Fruit fly (Drosophila melanogaster) whole organism, embryonic: ENCODE measurements around the gene CG5618.

Experiments used
- Aef1 ChIP-seq: fragments of 200-800 bp; sonication (Bioruptor generic); IDR thresholded peaks from 3 replicates; pipeline ENCODE4 v1.3.6; 2022; ENCODE audit warnings: missing biosample characterization, missing genetic modification characterization
- BtbVII ChIP-seq: fragments of 200-800 bp; sonication (Bioruptor generic); optimal IDR thresholded peaks from 3 replicates; lab custom pipeline; 2017; ENCODE audit warnings: missing biosample characterization, mild to moderate bottlenecking, missing genetic modification characterization
- CG10431 ChIP-seq: fragments of 200-800 bp; sonication (Bioruptor generic); optimal IDR thresholded peaks from 3 replicates; lab custom pipeline; 2018; ENCODE audit warnings: missing biosample characterization, mild to moderate bottlenecking, missing genetic modification characterization
- CG11085 ChIP-seq: fragments of 200-800 bp; sonication (Bioruptor generic); IDR thresholded peaks from 2 replicates; pipeline ENCODE4 v1.3.6; 2022; ENCODE audit warnings: missing biosample characterization, missing genetic modification characterization
- CG12299 ChIP-seq: fragments of 200-800 bp; sonication (Bioruptor generic); optimal IDR thresholded peaks from 2 replicates; lab custom pipeline; 2018; ENCODE audit warnings: missing biosample characterization, mild to moderate bottlenecking, missing genetic modification characterization
- CG13894 ChIP-seq: fragments of 200-800 bp; sonication (Bioruptor generic); optimal IDR thresholded peaks from 3 replicates; lab custom pipeline; 2018; ENCODE audit warnings: missing biosample characterization, mild to moderate bottlenecking, missing genetic modification characterization, moderate library complexity
- CG15514 ChIP-seq: fragments of 200-800 bp; sonication (Bioruptor generic); optimal IDR thresholded peaks from 3 replicates; lab custom pipeline; 2017; ENCODE audit warnings: missing biosample characterization, missing genetic modification characterization, mild to moderate bottlenecking, moderate library complexity, missing genetic modification reagents
- CG2116 ChIP-seq: fragments of 200-800 bp; sonication (Bioruptor generic); optimal IDR thresholded peaks from 3 replicates; lab custom pipeline; 2018; ENCODE audit warnings: missing biosample characterization, mild to moderate bottlenecking, missing genetic modification characterization
- CG30403 ChIP-seq: fragments of 200-800 bp; sonication (Bioruptor generic); optimal IDR thresholded peaks from 3 replicates; lab custom pipeline; 2016; ENCODE audit warnings: missing biosample characterization, missing genetic modification characterization
- CG32532 ChIP-seq: fragments of 200-800 bp; sonication (Bioruptor generic); IDR thresholded peaks from 2 replicates; pipeline ENCODE4 v1.3.6; 2022; ENCODE audit warnings: missing biosample characterization, missing genetic modification characterization
- CG4707 ChIP-seq: fragments of 200-800 bp; sonication (Bioruptor generic); optimal IDR thresholded peaks from 2 replicates; lab custom pipeline; 2018; ENCODE audit warnings: missing biosample characterization, mild to moderate bottlenecking, missing genetic modification characterization, moderate library complexity
- CG6175 ChIP-seq: fragments of 200-800 bp; sonication (Bioruptor generic); IDR thresholded peaks from 3 replicates; pipeline ENCODE4 v1.3.6; 2022; ENCODE audit warnings: missing biosample characterization, missing genetic modification characterization
- CG6813 ChIP-seq: fragments of 200-800 bp; sonication (Bioruptor generic); optimal IDR thresholded peaks from 2 replicates; lab custom pipeline; 2017; ENCODE audit warnings: missing biosample characterization, missing genetic modification characterization, mild to moderate bottlenecking, moderate library complexity, missing genetic modification reagents
- CG8924 ChIP-seq: fragments of 200-800 bp; optimal IDR thresholded peaks from 3 replicates; lab custom pipeline; 2019; ENCODE audit warnings: missing biosample characterization, mild to moderate bottlenecking, missing genetic modification characterization, moderate library complexity
- CkIIα-i1 ChIP-seq: fragments of 200-800 bp; sonication (Bioruptor generic); IDR thresholded peaks from 2 replicates; pipeline ENCODE4 v1.3.6; 2022; ENCODE audit warnings: missing biosample characterization, missing genetic modification characterization
- CrebB ChIP-seq: fragments of 200-800 bp; sonication (Bioruptor generic); optimal IDR thresholded peaks from 3 replicates; lab custom pipeline; 2018; ENCODE audit warnings: missing biosample characterization, mild to moderate bottlenecking, missing genetic modification characterization
- HLHmδ ChIP-seq: fragments of 200-800 bp; sonication (Bioruptor generic); optimal IDR thresholded peaks from 2 replicates; lab custom pipeline; 2018; ENCODE audit warnings: missing biosample characterization, mild to moderate bottlenecking, missing genetic modification characterization, moderate library complexity
- Hand ChIP-seq: fragments of 200-800 bp; sonication (Bioruptor generic); optimal IDR thresholded peaks from 2 replicates; lab custom pipeline; 2017; ENCODE audit warnings: mild to moderate bottlenecking, missing biosample characterization, missing genetic modification reagents, missing genetic modification characterization
- HmgZ ChIP-seq: fragments of 200-800 bp; sonication (Bioruptor generic); optimal IDR thresholded peaks from 2 replicates; lab custom pipeline; 2018; ENCODE audit warnings: missing biosample characterization, mild to moderate bottlenecking, missing genetic modification characterization
- Hr51 ChIP-seq, 2 experiments: fragments of 200-800 bp; sonication (Bioruptor generic); optimal IDR thresholded peaks; 2 replicates in 1 of 2; 3 replicates in 1 of 2; lab custom pipeline; 2016 to 2018; ENCODE audit warnings: missing biosample characterization in 2 of 2, missing genetic modification characterization in 2 of 2, mild to moderate bottlenecking in 1 of 2, moderate library complexity in 1 of 2
- Hsf ChIP-seq: fragments of 200-800 bp; sonication (Bioruptor generic); optimal IDR thresholded peaks from 3 replicates; lab custom pipeline; 2016; ENCODE audit warnings: missing biosample characterization, missing genetic modification characterization
- MESR4 ChIP-seq: fragments of 200-800 bp; sonication (Bioruptor generic); optimal IDR thresholded peaks from 2 replicates; lab custom pipeline; 2018; ENCODE audit warnings: missing biosample characterization, mild to moderate bottlenecking, missing genetic modification characterization, moderate library complexity
- Meics ChIP-seq: fragments of 200-800 bp; sonication (Bioruptor generic); optimal IDR thresholded peaks from 2 replicates; lab custom pipeline; 2017; ENCODE audit warnings: missing biosample characterization, mild to moderate bottlenecking, missing genetic modification characterization
- Poxn ChIP-seq: fragments of 200-800 bp; sonication (Bioruptor generic); IDR thresholded peaks from 2 replicates; pipeline ENCODE4 v1.3.6; 2022; ENCODE audit warnings: missing biosample characterization, missing genetic modification characterization
- Ptx1 ChIP-seq: fragments of 200-800 bp; sonication (Bioruptor generic); IDR thresholded peaks from 2 replicates; pipeline ENCODE4 v1.3.6; 2022; ENCODE audit warnings: missing biosample characterization, missing genetic modification characterization
- Usf ChIP-seq: fragments of 200-800 bp; sonication (Bioruptor generic); optimal IDR thresholded peaks from 2 replicates; lab custom pipeline; 2017; ENCODE audit warnings: missing genotype, missing biosample characterization, missing genetic modification characterization
- bbx ChIP-seq: fragments of 200-800 bp; sonication (Bioruptor generic); IDR thresholded peaks from 2 replicates; pipeline ENCODE4 v1.3.6; 2022; ENCODE audit warnings: missing biosample characterization, missing genetic modification characterization; ENCODE audit not compliant: partially characterized antibody
- br ChIP-seq: fragments of >200 bp; optimal IDR thresholded peaks from 2 replicates; lab custom pipeline; 2017
- bsh ChIP-seq, 2 experiments: fragments of 200-800 bp; sonication (Bioruptor generic); optimal IDR thresholded peaks; 2 replicates each; lab custom pipeline; 2017 to 2018; ENCODE audit warnings: mild to moderate bottlenecking in 2 of 2, missing biosample characterization in 2 of 2, missing genetic modification characterization in 2 of 2, moderate library complexity in 1 of 2
- chm ChIP-seq: fragments of 200-800 bp; sonication (Bioruptor generic); IDR thresholded peaks from 2 replicates; pipeline ENCODE4 v1.3.6; 2022; ENCODE audit warnings: missing biosample characterization, missing genetic modification characterization
- dimm ChIP-seq: fragments of 200-800 bp; sonication (Bioruptor generic); IDR thresholded peaks from 2 replicates; pipeline ENCODE4 v1.3.6; 2022; ENCODE audit warnings: missing biosample characterization, missing genetic modification characterization
- dm ChIP-seq: fragments of 200-800 bp; sonication (Bioruptor generic); optimal IDR thresholded peaks from 3 replicates; lab custom pipeline; 2016; ENCODE audit warnings: missing biosample characterization, missing genetic modification characterization
- dmrt99B ChIP-seq: fragments of 200-800 bp; sonication (Bioruptor generic); optimal IDR thresholded peaks from 2 replicates; lab custom pipeline; 2018; ENCODE audit warnings: missing biosample characterization, mild to moderate bottlenecking, missing genetic modification characterization, moderate library complexity
- ems ChIP-seq: fragments of 200-800 bp; sonication (Bioruptor generic); optimal IDR thresholded peaks from 3 replicates; lab custom pipeline; 2016; ENCODE audit warnings: missing biosample characterization, missing genetic modification characterization
- fd96Cb ChIP-seq: fragments of 200-800 bp; sonication (Bioruptor generic); optimal IDR thresholded peaks from 2 replicates; lab custom pipeline; 2018; ENCODE audit warnings: missing biosample characterization, mild to moderate bottlenecking, missing genetic modification characterization, moderate library complexity
- fu2 ChIP-seq: fragments of 200-800 bp; sonication (Bioruptor generic); optimal IDR thresholded peaks from 2 replicates; lab custom pipeline; 2016; ENCODE audit warnings: missing biosample characterization, missing genetic modification characterization
- gfzf ChIP-seq: fragments of 200-800 bp; sonication (Bioruptor generic); optimal IDR thresholded peaks from 2 replicates; lab custom pipeline; 2016; ENCODE audit warnings: missing biosample characterization, mild to moderate bottlenecking, missing genetic modification characterization, moderate library complexity
- grau ChIP-seq: fragments of 200-800 bp; optimal IDR thresholded peaks from 3 replicates; lab custom pipeline; 2019; ENCODE audit warnings: missing biosample characterization, mild to moderate bottlenecking, missing genetic modification characterization, moderate library complexity
- gt ChIP-seq: fragments of 200-800 bp; sonication (Bioruptor generic); IDR thresholded peaks from 2 replicates; pipeline ENCODE4 v1.3.6; 2022; ENCODE audit warnings: missing biosample characterization, missing genetic modification characterization
- jumu ChIP-seq: fragments of 200-800 bp; sonication (Bioruptor generic); optimal IDR thresholded peaks from 3 replicates; lab custom pipeline; 2016; ENCODE audit warnings: missing biosample characterization, missing genetic modification characterization
- lov ChIP-seq, 2 experiments: fragments of 200-800 bp in 1 of 2; fragments of >200 bp in 1 of 2; sonication (Bioruptor generic) in 1 of 2; IDR thresholded peaks in 1 of 2; optimal IDR thresholded peaks in 1 of 2; 2 replicates in 1 of 2; 3 replicates in 1 of 2; pipeline versions ENCODE4 v1.3.6 to Lab custom; 2017 to 2022; ENCODE audit warnings: missing biosample characterization in 1 of 2, missing genetic modification characterization in 1 of 2
- mld ChIP-seq: fragments of 200-800 bp; sonication (Bioruptor generic); IDR thresholded peaks from 3 replicates; pipeline ENCODE4 v1.3.6; 2022; ENCODE audit warnings: missing biosample characterization, missing genetic modification characterization; ENCODE audit not compliant: partially characterized antibody
- nmo ChIP-seq: fragments of 200-800 bp; sonication (Bioruptor generic); optimal IDR thresholded peaks from 2 replicates; lab custom pipeline; 2018; ENCODE audit warnings: missing biosample characterization, mild to moderate bottlenecking, missing genetic modification characterization, moderate library complexity
- pan ChIP-seq, 4 experiments: fragments of >200 bp in 3 of 4; fragments of 200-800 bp in 1 of 4; sonication (Bioruptor generic) in 1 of 4; optimal IDR thresholded peaks in 3 of 4; IDR thresholded peaks in 1 of 4; 2 replicates each; pipeline versions ENCODE4 v1.3.6 to Lab custom; 2017 to 2022; ENCODE audit warnings: missing biosample characterization in 2 of 4, missing genetic modification characterization in 2 of 4, mixed read lengths in 1 of 4
- seq ChIP-seq: fragments of 200-800 bp; sonication (Bioruptor generic); IDR thresholded peaks from 2 replicates; pipeline ENCODE4 v1.3.6; 2022; ENCODE audit warnings: missing biosample characterization, missing genetic modification characterization
- sug ChIP-seq: fragments of 200-800 bp; optimal IDR thresholded peaks from 2 replicates; lab custom pipeline; 2019; ENCODE audit warnings: missing biosample characterization, mild to moderate bottlenecking, missing genetic modification characterization, moderate library complexity
- wdn ChIP-seq: fragments of 200-800 bp; sonication (Bioruptor generic); IDR thresholded peaks from 2 replicates; pipeline ENCODE4 v1.3.6; 2022; ENCODE audit warnings: missing biosample characterization, missing genetic modification characterization
- zf30C ChIP-seq: fragments of 200-800 bp; sonication (Bioruptor generic); optimal IDR thresholded peaks from 3 replicates; lab custom pipeline; 2018; ENCODE audit warnings: missing biosample characterization, mild to moderate bottlenecking, missing genetic modification characterization

Gene CG5618

dm6 chr3L:20395257-20395909 is 42.1 kb downstream of the CG5618 start (continued):
- TF ChIP-seq CG6175: no peak
- TF ChIP-seq CG32532: peak; percentile 69
- no peak for TF ChIP-seq bsh (GFP tag; optimal IDR thresholded peaks at IDR 0.05; lab: Kevin White, UChicago)
- TF ChIP-seq Meics: peak; percentile 76
- TF ChIP-seq fu2: peak; percentile 19
- no peak for TF ChIP-seq dm
- peak; percentile 33; the same call in 1 of the 3 replicates for TF ChIP-seq Aef1
- 0 out of 2 replicates have a peak, but pooled peaks have one; percentile 7 for TF ChIP-seq wdn
- TF ChIP-seq HLHmδ (GFP tag; lab: Kevin White, UChicago): no peak
- peak; percentile 73 for TF ChIP-seq sug (tag; lab: Kevin White, UChicago)
- TF ChIP-seq HmgZ (tag; lab: Kevin White, UChicago): peak; percentile 72
- TF ChIP-seq CrebB (tag; lab: Kevin White, UChicago): peak; percentile 44
- TF ChIP-seq Hr51 (GFP tag; optimal IDR thresholded peaks at IDR 0.05; lab: Kevin White, UChicago): peak; percentile 28 to 62
- peak; percentile 64 for TF ChIP-seq grau (tag; lab: Kevin White, UChicago)
- TF ChIP-seq CkIIα-i1 (GFP tag; lab: Robert Waterston, UW): no peak
- TF ChIP-seq CG6813: no peak
- TF ChIP-seq CG11085: no peak
- TF ChIP-seq zf30C (GFP tag; lab: Kevin White, UChicago): peak; percentile 9
- no peak for TF ChIP-seq dimm
- TF ChIP-seq chm (GFP tag; lab: Robert Waterston, UW): peak; percentile 29; the same call in 1 of the 2 replicates
- no peak; the same call in 1 of the 2 replicates for TF ChIP-seq seq (GFP tag; lab: Robert Waterston, UW)
- TF ChIP-seq CG12299: no peak
- TF ChIP-seq Usf: peak; percentile 1
- peak; percentile 38 for TF ChIP-seq CG15514 (GFP tag; lab: Kevin White, UChicago)
- peak; percentile 61 for TF ChIP-seq Hand (GFP tag; lab: Kevin White, UChicago)
- TF ChIP-seq ems (GFP tag; lab: Kevin White, UChicago): peak; percentile 12
- TF ChIP-seq Hsf (GFP tag; lab: Kevin White, UChicago): peak; percentile 62
- TF ChIP-seq Poxn (GFP tag; lab: Robert Waterston, UW): no peak
- 0 out of 2 replicates have a peak, but pooled peaks have one; percentile 21 for TF ChIP-seq bbx
- TF ChIP-seq gfzf: no peak
- TF ChIP-seq lov (optimal IDR thresholded peaks at IDR 0.05; lab: Kevin White, UChicago): no peak
- TF ChIP-seq lov (GFP tag; IDR thresholded peaks at IDR 0.05; lab: Robert Waterston, UW): no peak
- no peak for TF ChIP-seq CG4707 (GFP tag; lab: Kevin White, UChicago)
- no peak for TF ChIP-seq br (lab: Kevin White, UChicago)
- TF ChIP-seq CG13894 (tag; lab: Kevin White, UChicago): peak; percentile 100
- peak; percentile 63 for TF ChIP-seq CG10431 (GFP tag; lab: Kevin White, UChicago)
- TF ChIP-seq jumu: no peak
- TF ChIP-seq CG2116: no peak
- TF ChIP-seq pan (optimal IDR thresholded peaks at IDR 0.05; lab: Kevin White, UChicago): no peak
- peak in 1 of 2 experiments; percentile 31 for TF ChIP-seq pan (GFP tag; optimal IDR thresholded peaks at IDR 0.05 in 1 of 2, IDR thresholded peaks at IDR 0.05 in 1 of 2)
- TF ChIP-seq CG30403 (GFP tag; lab: Kevin White, UChicago): peak; percentile 63
- peak; percentile 49 for TF ChIP-seq Ptx1 (GFP tag; lab: Robert Waterston, UW)
- peak; percentile 52 for TF ChIP-seq CG8924 (tag; lab: Kevin White, UChicago)
- TF ChIP-seq MESR4 (GFP tag; lab: Kevin White, UChicago): no peak
- peak; percentile 31 for TF ChIP-seq dmrt99B
- TF ChIP-seq nmo: peak; percentile 33
- peak; percentile 9 for TF ChIP-seq fd96Cb (tag; lab: Kevin White, UChicago)
- peak; percentile 65 for TF ChIP-seq BtbVII (GFP tag; lab: Kevin White, UChicago)
- no peak for TF ChIP-seq mld
- TF ChIP-seq gt (GFP tag; lab: Robert Waterston, UW): no peak
